Worm (Caenorhabditis elegans) whole organism, young adult: Measurements from ENCODE around the gene gpa-4.

Experiments used
- F23B12.7 ChIP-seq: sonication (generic microtip); optimal IDR thresholded peaks from 2 replicates; lab custom pipeline; 2017; ENCODE audit warnings: missing genetic modification characterization, mild to moderate bottlenecking, missing compliant biosample characterization, antibody characterized with exemption, moderate library complexity; ENCODE audit not compliant: insufficient read depth
- K11D2.4 ChIP-seq: fragments of 200-800 bp; sonication (Bioruptor generic); IDR thresholded peaks from 2 replicates; pipeline ENCODE4 v1.3.6; 2022; ENCODE audit warnings: missing genetic modification reagents, missing genetic modification characterization, missing compliant biosample characterization
- Y79H2A.3 ChIP-seq: fragments of 200-800 bp; sonication (Bioruptor generic); conservative IDR thresholded peaks from 2 replicates; pipeline ENCODE4 v1.3.6; 2022; ENCODE audit warnings: missing genetic modification reagents, missing genetic modification characterization, missing compliant biosample characterization
- aptf-3 ChIP-seq: fragments of 200-800 bp; sonication (Bioruptor generic); IDR thresholded peaks from 2 replicates; pipeline ENCODE4 v1.3.6; 2022; ENCODE audit warnings: missing genetic modification characterization, missing compliant biosample characterization
- ccch-3 ChIP-seq: fragments of 200-800 bp; sonication (Bioruptor generic); optimal IDR thresholded peaks from 2 replicates; lab custom pipeline; 2018; ENCODE audit warnings: mild to moderate bottlenecking, missing genetic modification characterization, missing compliant biosample characterization
- cebp-1 ChIP-seq, 2 experiments: fragments of 200-800 bp in 1 of 2; sonication (Bioruptor generic) in 1 of 2; sonication (generic microtip) in 1 of 2; IDR thresholded peaks in 1 of 2; optimal IDR thresholded peaks in 1 of 2; 2 replicates each; pipeline versions ENCODE4 v1.3.6 to Lab custom; 2017 to 2022; ENCODE audit warnings: missing compliant biosample characterization in 2 of 2, missing genetic modification characterization in 2 of 2, mild to moderate bottlenecking in 1 of 2, missing genetic modification reagents in 1 of 2, moderate library complexity in 1 of 2
- chd-7 ChIP-seq: sonication (generic microtip); optimal IDR thresholded peaks from 2 replicates; lab custom pipeline; 2016; ENCODE audit warnings: mild to moderate bottlenecking, missing genetic modification characterization, moderate library complexity, missing compliant biosample characterization
- dox-1 ChIP-seq: fragments of 200-800 bp; sonication (Bioruptor generic); IDR thresholded peaks from 2 replicates; pipeline ENCODE4 v1.3.6; 2022; ENCODE audit warnings: missing genetic modification reagents, missing genetic modification characterization, missing compliant biosample characterization
- dpff-1 ChIP-seq: sonication (generic microtip); optimal IDR thresholded peaks from 2 replicates; lab custom pipeline; 2017; ENCODE audit warnings: mild to moderate bottlenecking, missing genetic modification characterization, missing compliant biosample characterization
- hmg-1.2 ChIP-seq: fragments of 200-800 bp; sonication (Bioruptor generic); IDR thresholded peaks from 2 replicates; pipeline ENCODE4 v1.3.6; 2022; ENCODE audit warnings: missing genetic modification reagents, missing genetic modification characterization, missing compliant biosample characterization
- lag-1 ChIP-seq: fragments of 200-800 bp; sonication (Bioruptor generic); IDR thresholded peaks from 2 replicates; pipeline ENCODE4 v1.3.6; 2022; ENCODE audit warnings: missing genetic modification reagents, missing genetic modification characterization, missing compliant biosample characterization
- lir-1 ChIP-seq: fragments of 200-800 bp; sonication (Bioruptor generic); conservative IDR thresholded peaks from 2 replicates; pipeline ENCODE4 v1.3.6; 2022; ENCODE audit warnings: missing genetic modification reagents, missing genetic modification characterization, missing compliant biosample characterization
- mcd-1 ChIP-seq: fragments of 200-800 bp; sonication (Bioruptor generic); IDR thresholded peaks from 2 replicates; pipeline ENCODE4 v1.3.6; 2022; ENCODE audit warnings: missing genetic modification reagents, missing genetic modification characterization, missing compliant biosample characterization
- nhr-90 ChIP-seq: sonication (generic microtip); optimal IDR thresholded peaks from 2 replicates; lab custom pipeline; 2016; ENCODE audit warnings: missing genotype, mild to moderate bottlenecking, missing genetic modification characterization, missing compliant biosample characterization
- rpc-1 ChIP-seq, 2 experiments: fragments of 150-350 bp in 1 of 2; sonication (generic microtip) in 1 of 2; optimal IDR thresholded peaks; 2 replicates each; lab custom pipeline; 2014 to 2018; ENCODE audit warnings: missing biosample characterization in 1 of 2, missing genetic modification characterization in 1 of 2, missing genetic modification reagents in 1 of 2, missing genotype in 1 of 2
- snpc-1.1 ChIP-seq: sonication (generic microtip); optimal IDR thresholded peaks from 2 replicates; lab custom pipeline; 2017; ENCODE audit warnings: missing genetic modification characterization, mild to moderate bottlenecking, missing compliant biosample characterization, antibody characterized with exemption, moderate library complexity, missing genotype, missing genetic modification reagents; ENCODE audit not compliant: insufficient read depth
- snpc-1.3 ChIP-seq: sonication (generic microtip); optimal IDR thresholded peaks from 2 replicates; lab custom pipeline; 2017; ENCODE audit warnings: missing genetic modification characterization, mild to moderate bottlenecking, missing compliant biosample characterization, antibody characterized with exemption, moderate library complexity, missing genotype, missing genetic modification reagents; ENCODE audit not compliant: insufficient read depth
- snpc-3.4 ChIP-seq: sonication (generic microtip); optimal IDR thresholded peaks from 2 replicates; lab custom pipeline; 2017; ENCODE audit warnings: missing genetic modification characterization, mild to moderate bottlenecking, missing compliant biosample characterization, antibody characterized with exemption, moderate library complexity, missing genotype, missing genetic modification reagents
- unc-130 ChIP-seq: sonication (generic microtip); optimal IDR thresholded peaks from 2 replicates; lab custom pipeline; 2016; ENCODE audit warnings: missing genetic modification reagents, missing genetic modification characterization, missing compliant biosample characterization

Gene gpa-4

DNA sequence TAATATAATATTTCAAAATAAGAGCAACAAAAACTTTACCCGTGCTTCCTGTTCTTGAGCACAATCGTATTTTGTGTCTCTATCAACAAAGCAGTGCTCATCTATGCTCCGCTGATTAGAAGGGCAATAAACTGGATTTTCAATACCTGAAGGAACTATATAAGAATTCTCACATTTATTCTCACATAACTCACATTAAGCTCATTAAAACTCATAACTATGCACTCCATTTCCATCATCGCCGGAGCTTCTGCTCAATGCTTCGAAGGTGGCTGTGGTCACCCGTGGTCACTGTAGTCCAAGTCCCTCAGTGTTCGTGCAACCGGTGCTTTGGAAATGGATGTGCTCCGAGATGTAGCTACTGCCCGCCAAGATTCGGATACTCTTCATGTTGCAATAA lies 53.3 kb downstream of the gpa-4 start, which contains the start of the genes Y66H1A.8 and M04G7.5:
TSS of gene Y66H1A.8 (minus strand) at position 101 of the 400 bp plus-strand sequence.
TSS of gene M04G7.5 (plus strand) at position 258 of the 400 bp plus-strand sequence.
- TF ChIP-seq nhr-90 (tag; lab: Kevin White, UChicago) (no peak), Y79H2A.3 (no peak), ccch-3 (no peak), rpc-1 (optimal IDR thresholded peaks at IDR 0.05; lab: Kevin White, UChicago) (no peak), rpc-1 (tag; optimal IDR thresholded peaks at IDR 0.05; lab: Kevin White, UChicago) (no peak), hmg-1.2 (GFP tag; lab: Robert Waterston, UW) (no peak), lag-1 (GFP tag; lab: Robert Waterston, UW) (no peak), dox-1 (no peak), chd-7 (no peak), F23B12.7 (tag; lab: Kevin White, UChicago) (no peak), mcd-1 (no peak), dpff-1 (no peak), unc-130 (GFP tag; lab: Kevin White, UChicago) (no peak), aptf-3 (GFP tag; lab: Robert Waterston, UW) (no peak), snpc-1.3 (tag; lab: Kevin White, UChicago) (no peak), cebp-1 (GFP tag; IDR thresholded peaks at IDR 0.05; lab: Robert Waterston, UW) (no peak), cebp-1 (tag; optimal IDR thresholded peaks at IDR 0.05; lab: Kevin White, UChicago) (no peak), K11D2.4 (no peak), lir-1 (GFP tag; lab: Robert Waterston, UW) (no peak), snpc-3.4 (tag; lab: Kevin White, UChicago) (no peak), snpc-1.1 (no peak)
